Fruit fly (Drosophila melanogaster): ENCODE results near the gene Tasp1.

Gene Tasp1

DNA sequence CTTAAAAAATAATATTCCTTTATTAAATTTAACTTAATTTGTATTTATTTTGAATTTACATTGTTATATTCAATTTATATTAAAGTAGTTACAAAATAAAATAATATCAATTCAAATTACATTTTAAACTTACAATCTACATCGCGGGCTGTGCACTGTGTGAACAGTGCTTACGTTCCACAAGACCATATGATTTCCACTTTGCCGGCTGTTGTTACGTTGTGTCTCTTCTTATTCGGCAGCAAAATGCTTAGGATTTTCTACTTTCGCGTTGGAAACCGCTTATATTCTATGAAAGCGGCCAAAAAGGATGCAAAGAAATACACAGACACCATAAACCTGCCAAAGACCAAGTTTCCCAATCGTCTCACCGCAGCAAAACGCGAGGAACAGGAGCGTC, 12.7 kb upstream of the Tasp1 start, which contains the start of gene IleRS-m:
IleRS-m (plus strand) TSS at position 222 of the 400 bp plus-strand sequence.
- no peak for TF ChIP-seq psq (optimal IDR thresholded peaks at IDR 0.05)
- no peak for TF ChIP-seq CG8478 (optimal IDR thresholded peaks at IDR 0.05)
- TF ChIP-seq EcR (GFP tag; optimal IDR thresholded peaks at IDR 0.05): no peak
- TF ChIP-seq usp (GFP tag; optimal IDR thresholded peaks at IDR 0.05): no peak
- no peak for TF ChIP-seq Dll (optimal IDR thresholded peaks at IDR 0.05)
- TF ChIP-seq pan (optimal IDR thresholded peaks at IDR 0.05): no peak

DNA sequence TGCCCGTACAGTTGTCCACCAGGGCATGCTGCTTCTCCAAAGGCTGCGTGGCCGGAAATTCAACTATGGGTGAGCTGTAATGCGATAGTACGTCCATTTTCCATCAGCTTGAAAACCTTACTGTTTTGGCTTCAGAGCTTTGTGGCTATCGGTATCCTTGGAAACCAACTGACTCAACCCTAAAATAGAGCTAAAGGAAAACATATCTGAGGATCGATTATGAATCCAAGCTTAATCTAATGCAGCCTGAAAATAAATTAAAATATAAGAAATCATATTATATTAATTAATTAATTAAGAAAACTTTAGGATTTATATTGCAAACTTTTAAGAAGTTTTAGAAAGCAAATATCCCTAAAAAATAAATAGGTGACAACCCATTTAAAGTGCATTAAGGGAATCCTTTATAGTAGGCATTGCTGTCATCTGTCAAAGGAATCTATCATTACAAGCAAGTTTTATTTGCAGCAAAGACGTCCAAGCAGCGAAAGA, 10.1 kb upstream of the Tasp1 start, which contains the start of the genes CG13074 and ATPsynbetaL:
CG13074 (minus strand) TSS at position 101 of the 492 bp plus-strand sequence.
ATPsynbetaL (plus strand) TSS at position 442 of the 492 bp plus-strand sequence.
- TF ChIP-seq Dll (optimal IDR thresholded peaks at IDR 0.05) (no peak), EcR (GFP tag; optimal IDR thresholded peaks at IDR 0.05) (no peak), pan (optimal IDR thresholded peaks at IDR 0.05) (no peak)

DNA sequence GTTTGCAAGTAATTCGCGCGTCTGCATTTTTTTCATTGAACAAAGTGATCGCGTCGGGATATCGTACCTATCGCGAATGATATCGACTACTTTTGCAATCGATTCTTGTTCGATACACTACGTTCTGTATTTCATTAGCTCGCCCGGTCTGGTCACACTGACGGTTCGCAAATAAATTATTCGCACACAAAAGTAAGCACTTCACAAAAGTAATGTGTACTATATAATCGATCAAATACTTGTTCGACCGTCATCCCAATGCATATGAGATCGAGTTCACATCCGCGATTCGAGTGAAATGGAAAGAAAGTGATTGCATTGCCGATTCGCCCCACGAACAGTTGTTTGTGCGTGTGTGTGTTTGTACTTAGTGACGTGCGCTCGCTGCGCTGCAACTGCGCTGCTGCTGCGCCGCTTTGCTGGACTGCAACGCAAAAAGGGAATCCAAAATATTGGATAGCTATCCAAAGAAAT, 3.0 kb upstream of the Tasp1 start, which contains the start of the genes CG5235 and ClC-c:
CG5235 (minus strand) TSS at position 63 of the 474 bp plus-strand sequence.
ClC-c (plus strand) TSS at position 125 of the 474 bp plus-strand sequence.
- TF ChIP-seq CG8478 (optimal IDR thresholded peaks at IDR 0.05) (no peak), EcR (GFP tag; optimal IDR thresholded peaks at IDR 0.05) (no peak), usp (GFP tag; optimal IDR thresholded peaks at IDR 0.05) (no peak), psq (optimal IDR thresholded peaks at IDR 0.05) (no peak), Dll (optimal IDR thresholded peaks at IDR 0.05) (no peak)

DNA sequence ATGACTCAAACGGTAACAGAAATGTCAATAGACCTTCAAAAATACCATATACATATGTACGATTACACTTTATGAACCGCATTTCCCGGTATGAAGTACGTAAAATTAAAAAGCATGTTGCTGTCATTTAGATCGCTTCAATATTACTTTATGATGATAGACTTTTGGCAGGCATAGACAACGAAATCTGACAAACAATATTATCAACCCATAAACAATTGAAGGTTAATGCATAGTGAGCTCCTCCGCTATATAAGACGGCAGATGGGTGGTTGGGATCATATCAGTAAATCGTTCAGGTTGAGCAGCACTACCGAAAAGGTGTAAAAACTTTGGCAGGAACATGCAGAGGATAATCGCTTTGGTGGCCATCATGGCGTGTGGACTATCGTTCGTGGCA, 3.6 kb downstream of the Tasp1 start, which contains the start of gene CG13075:
CG13075 (plus strand) TSS at position 301 of the 400 bp plus-strand sequence.
- TF ChIP-seq EcR (GFP tag; optimal IDR thresholded peaks at IDR 0.05) (no peak), usp (GFP tag; optimal IDR thresholded peaks at IDR 0.05) (no peak), CG8478 (optimal IDR thresholded peaks at IDR 0.05) (no peak), pan (optimal IDR thresholded peaks at IDR 0.05) (no peak), psq (optimal IDR thresholded peaks at IDR 0.05) (no peak), Dll (optimal IDR thresholded peaks at IDR 0.05) (no peak)

DNA sequence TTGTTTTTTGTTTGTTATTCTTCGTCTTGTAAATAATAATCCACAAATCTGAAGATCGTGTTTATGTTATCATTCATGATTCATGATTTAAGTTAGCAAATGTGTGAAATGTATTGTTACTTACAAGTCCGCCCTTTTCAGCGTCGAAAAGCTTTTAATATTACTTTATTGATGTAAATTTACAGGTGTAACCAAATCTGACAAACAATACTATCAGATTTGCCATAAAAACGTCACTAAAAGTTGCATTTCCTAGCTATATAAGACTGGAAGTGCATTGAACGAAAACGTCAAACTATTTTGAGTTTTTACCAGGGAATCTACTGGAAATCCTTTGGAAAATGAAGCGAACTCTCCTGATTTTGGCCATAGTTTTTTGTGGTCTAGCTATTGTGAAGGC, 5.1 kb downstream of the Tasp1 start, which contains the start of gene CG33258:
CG33258 (plus strand) TSS at position 301 of the 400 bp plus-strand sequence.
- TF ChIP-seq Dll (optimal IDR thresholded peaks at IDR 0.05) (no peak), CG8478 (optimal IDR thresholded peaks at IDR 0.05) (no peak), psq (optimal IDR thresholded peaks at IDR 0.05) (no peak), pan (optimal IDR thresholded peaks at IDR 0.05) (no peak), EcR (GFP tag; optimal IDR thresholded peaks at IDR 0.05) (no peak), usp (GFP tag; optimal IDR thresholded peaks at IDR 0.05) (no peak)

DNA sequence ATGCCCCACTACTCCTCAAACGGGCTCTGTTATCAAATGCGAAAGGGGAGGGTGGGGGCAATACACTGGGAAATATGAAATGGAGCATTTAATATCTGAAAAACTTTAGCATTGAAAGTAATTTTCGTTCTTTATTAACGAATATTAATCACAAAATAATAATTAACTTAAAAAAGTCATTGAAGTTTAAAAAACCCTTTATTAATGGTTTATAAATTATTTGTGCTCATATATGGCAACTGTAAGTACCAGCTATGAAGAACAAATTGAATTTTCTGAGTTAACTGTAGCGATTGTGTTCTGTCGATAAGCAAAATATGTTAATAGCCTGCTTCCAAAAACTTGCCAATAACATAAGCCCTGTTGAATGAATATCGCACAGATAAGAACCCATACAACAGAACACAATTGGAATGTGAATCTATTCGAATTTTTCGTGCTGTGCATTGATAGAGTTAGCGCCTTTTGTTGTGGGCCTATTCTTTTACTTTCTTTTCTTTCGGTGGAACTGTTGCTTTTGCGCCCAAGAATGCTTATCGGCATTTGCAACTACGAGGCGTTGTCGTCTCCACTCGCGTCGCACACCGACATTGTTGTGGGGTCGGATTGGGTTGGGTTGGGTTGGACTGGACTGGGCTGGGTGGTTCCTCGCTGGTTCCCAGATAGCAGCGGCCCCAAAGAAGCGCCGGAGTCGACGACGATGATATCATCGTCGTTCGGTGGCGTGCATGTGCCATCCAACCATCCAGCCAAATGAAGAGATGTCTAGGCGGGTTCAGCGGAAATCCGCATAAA, 26.3 kb downstream of the Tasp1 start:
- TF ChIP-seq pan (optimal IDR thresholded peaks at IDR 0.05) (no peak), psq (optimal IDR thresholded peaks at IDR 0.05) (no peak), CG8478 (optimal IDR thresholded peaks at IDR 0.05) (no peak), EcR (GFP tag; optimal IDR thresholded peaks at IDR 0.05) (no peak), usp (GFP tag; optimal IDR thresholded peaks at IDR 0.05) (no peak), Dll (optimal IDR thresholded peaks at IDR 0.05) (no peak)

DNA sequence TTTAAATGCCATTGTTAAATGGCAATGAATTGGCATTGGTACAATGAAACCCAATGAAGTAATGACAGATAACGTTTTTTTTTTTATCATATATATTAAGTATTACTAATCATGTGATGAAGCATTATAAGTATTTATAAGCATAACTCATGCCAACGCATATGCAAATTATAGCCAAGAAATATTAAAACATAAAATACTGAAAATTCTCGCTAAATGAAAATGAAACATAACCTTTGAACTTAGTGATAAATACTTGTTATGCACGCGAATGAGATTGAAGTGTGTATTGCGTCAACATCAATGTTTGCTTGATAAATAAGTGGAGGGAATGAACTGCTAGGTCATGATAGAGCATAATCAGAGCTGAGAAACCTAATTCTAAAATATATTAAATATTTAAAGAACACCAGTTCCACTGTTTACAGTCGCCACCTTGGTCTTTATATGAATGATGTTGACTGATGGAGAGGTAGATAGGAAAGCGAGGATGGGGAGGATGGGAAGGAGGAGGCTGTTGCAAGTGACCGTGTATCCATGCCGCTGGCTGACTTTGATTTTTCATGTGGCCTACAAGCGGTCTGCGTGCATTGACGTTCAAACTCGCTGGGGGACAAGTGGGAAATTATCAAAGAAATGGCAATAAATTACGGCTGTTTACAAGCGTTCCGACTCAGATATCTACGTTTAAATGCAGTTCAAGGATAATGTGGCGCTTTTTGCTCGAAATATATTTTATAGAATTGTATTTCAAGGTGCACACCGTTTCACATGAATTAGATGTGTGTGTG, 31.0 kb downstream of the Tasp1 start:
- no peak for TF ChIP-seq CG8478 (optimal IDR thresholded peaks at IDR 0.05)
- no peak for TF ChIP-seq pan (optimal IDR thresholded peaks at IDR 0.05)
- TF ChIP-seq psq (optimal IDR thresholded peaks at IDR 0.05): no peak
- TF ChIP-seq Dll (optimal IDR thresholded peaks at IDR 0.05): no peak
- TF ChIP-seq EcR (GFP tag; optimal IDR thresholded peaks at IDR 0.05): no peak
- no peak for TF ChIP-seq usp (GFP tag; optimal IDR thresholded peaks at IDR 0.05)

DNA sequence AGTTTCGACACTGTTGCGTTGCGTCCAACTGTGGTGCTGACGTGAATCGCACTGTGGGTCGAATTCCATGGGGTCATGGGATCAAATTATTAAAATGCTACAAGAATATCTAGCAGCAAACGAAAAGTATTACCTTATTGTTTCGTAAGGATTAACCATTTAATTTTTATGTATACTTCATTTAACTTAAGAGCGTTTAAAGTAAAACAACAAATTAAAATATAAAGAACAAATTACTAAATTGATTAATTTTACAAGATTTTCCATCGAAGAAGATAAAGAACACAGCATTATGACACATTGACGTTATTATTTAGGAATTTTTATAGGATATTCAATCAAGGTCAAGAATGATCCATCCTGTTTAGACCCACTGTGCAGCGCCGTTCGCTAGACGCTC, 33.2 kb downstream of the Tasp1 start:
- TF ChIP-seq Dll (optimal IDR thresholded peaks at IDR 0.05): no peak

DNA sequence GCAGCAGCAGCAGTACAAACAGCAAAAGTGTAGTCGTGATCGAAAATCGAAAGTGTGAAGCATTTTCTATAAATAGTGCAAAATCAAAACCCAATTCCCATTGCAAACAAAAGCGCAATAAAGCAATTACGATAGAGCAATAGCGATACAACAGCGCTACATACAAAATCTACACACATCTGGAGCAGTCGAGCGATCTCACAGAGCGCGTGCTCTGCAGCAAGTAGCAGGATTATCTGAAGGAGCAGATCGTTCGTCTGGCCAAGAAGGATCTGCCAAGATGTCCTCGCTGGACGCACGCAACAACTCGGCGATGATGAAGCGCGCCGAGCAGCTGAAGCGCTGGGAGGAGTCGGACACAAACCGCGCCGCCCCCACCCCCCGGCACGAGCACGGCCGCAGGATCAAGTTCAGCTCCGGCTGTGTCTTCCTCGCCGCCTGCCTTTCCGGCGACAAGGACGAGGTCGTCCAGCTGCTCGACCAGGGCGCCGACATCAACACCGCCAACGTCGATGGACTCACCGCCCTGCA, 34.2 kb downstream of the Tasp1 start:
- TF ChIP-seq CG8478 (optimal IDR thresholded peaks at IDR 0.05): no peak
- TF ChIP-seq usp (GFP tag; optimal IDR thresholded peaks at IDR 0.05): no peak
- no peak for TF ChIP-seq Dll (optimal IDR thresholded peaks at IDR 0.05)

DNA sequence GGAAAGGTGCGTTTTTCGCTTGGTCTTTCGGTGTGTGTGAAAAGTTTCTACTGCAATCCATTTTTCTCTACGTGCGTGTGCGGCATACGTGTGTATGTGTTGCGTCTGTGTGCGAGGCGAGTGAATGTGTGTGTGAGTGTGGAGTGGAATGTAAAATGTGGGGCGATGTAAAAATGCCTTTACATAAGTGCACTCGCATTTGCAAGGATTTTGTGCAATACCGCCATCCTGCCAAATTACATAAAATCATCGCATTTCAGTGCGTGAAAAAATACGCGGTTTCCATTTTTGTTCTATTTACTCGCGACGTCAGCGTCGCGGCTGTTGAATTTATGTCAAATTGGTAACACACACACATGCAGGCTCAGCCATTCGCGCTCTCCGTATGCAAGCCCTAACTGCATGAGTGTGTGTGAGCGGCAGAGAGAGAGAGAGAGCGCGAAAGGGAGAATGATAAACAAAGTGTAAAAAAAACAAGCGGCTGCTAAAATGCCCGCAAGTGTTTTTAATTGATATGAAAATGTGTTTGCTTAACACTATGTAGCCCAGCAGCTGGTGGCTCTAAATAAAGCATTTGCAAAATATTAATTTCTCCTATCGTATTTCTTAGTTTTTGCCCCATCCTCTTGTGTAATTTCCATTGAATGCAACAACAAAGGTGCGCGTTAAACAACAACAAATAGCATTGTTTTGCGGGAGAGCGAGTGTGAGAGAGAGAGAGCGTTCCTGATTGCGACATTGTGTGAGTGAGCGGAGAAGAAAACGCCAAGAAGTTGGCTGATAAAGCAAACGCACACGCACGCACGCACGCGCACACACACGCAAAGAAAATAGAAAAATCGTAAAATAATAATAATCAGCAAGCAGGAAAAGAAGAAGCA, 34.9 kb downstream of the Tasp1 start:
- TF ChIP-seq Dll (optimal IDR thresholded peaks at IDR 0.05) (peak; percentile 84), CG8478 (optimal IDR thresholded peaks at IDR 0.05) (peak; percentile 99), psq (optimal IDR thresholded peaks at IDR 0.05) (no peak), pan (optimal IDR thresholded peaks at IDR 0.05) (peak; percentile 66), usp (GFP tag; optimal IDR thresholded peaks at IDR 0.05) (no peak), EcR (GFP tag; optimal IDR thresholded peaks at IDR 0.05) (no peak)

DNA sequence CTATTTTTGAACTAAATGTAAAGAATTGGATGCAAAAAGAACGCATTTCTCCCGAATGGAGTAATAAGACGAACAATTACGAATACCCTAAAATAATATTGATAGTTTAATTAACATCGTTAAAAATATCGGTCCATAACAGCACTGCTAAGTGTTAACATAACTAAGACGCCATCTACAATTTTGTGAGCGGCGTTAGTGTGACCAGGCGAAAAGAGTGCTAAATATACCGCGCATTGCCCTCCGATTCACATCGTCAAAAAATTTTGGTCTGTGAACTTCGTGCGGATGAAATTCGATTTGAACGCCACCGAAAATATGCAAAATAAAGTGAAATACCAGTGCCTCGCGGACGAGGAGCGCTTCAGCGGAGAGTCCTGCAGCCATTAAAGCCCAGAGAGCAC, 35.6 kb downstream of the Tasp1 start, which contains the start of gene Mbs:
Mbs (plus strand) TSS at position 241 of the 404 bp plus-strand sequence.
- no peak for TF ChIP-seq Dll (optimal IDR thresholded peaks at IDR 0.05)
- no peak for TF ChIP-seq psq (optimal IDR thresholded peaks at IDR 0.05)
- no peak for TF ChIP-seq EcR (GFP tag; optimal IDR thresholded peaks at IDR 0.05)
